Fruit fly (Drosophila melanogaster) whole organism, embryonic: ENCODE measurements around the gene CG12420.

ENCODE experiments used
- ATbp ChIP-seq: fragments of 200-800 bp; sonication (Bioruptor generic); optimal IDR thresholded peaks from 2 replicates; lab custom pipeline; 2017; ENCODE audit warnings: missing biosample characterization, mild to moderate bottlenecking, missing genetic modification characterization, missing genetic modification reagents
- Abd-B ChIP-seq: fragments of 200-800 bp; sonication (Bioruptor generic); optimal IDR thresholded peaks from 2 replicates; lab custom pipeline; 2018; ENCODE audit warnings: missing biosample characterization, mild to moderate bottlenecking, missing genetic modification characterization, moderate library complexity
- Asciz ChIP-seq: fragments of 200-800 bp; sonication (Bioruptor generic); optimal IDR thresholded peaks from 2 replicates; lab custom pipeline; 2017; ENCODE audit warnings: missing biosample characterization, mild to moderate bottlenecking, missing genetic modification characterization, missing genetic modification reagents
- BtbVII ChIP-seq: fragments of 200-800 bp; sonication (Bioruptor generic); optimal IDR thresholded peaks from 3 replicates; lab custom pipeline; 2017; ENCODE audit warnings: missing biosample characterization, mild to moderate bottlenecking, missing genetic modification characterization
- Bteb2 ChIP-seq: fragments of 200-800 bp; sonication (Bioruptor generic); optimal IDR thresholded peaks from 2 replicates; lab custom pipeline; 2016; ENCODE audit warnings: missing biosample characterization, missing genetic modification characterization
- CG11456 ChIP-seq: fragments of 200-800 bp; sonication (Bioruptor generic); IDR thresholded peaks from 3 replicates; pipeline ENCODE4 v1.3.6; 2022; ENCODE audit warnings: missing biosample characterization, missing genetic modification characterization
- CG11560 ChIP-seq: fragments of 200-800 bp; sonication (Bioruptor generic); IDR thresholded peaks from 3 replicates; pipeline ENCODE4 v1.3.6; 2022; ENCODE audit warnings: missing biosample characterization, missing genetic modification characterization
- CG12071 ChIP-seq: fragments of 200-800 bp; sonication (Bioruptor generic); optimal IDR thresholded peaks from 3 replicates; lab custom pipeline; 2018; ENCODE audit warnings: missing biosample characterization, mild to moderate bottlenecking, missing genetic modification characterization
- CG13624 ChIP-seq: fragments of 200-800 bp; sonication (Bioruptor generic); optimal IDR thresholded peaks from 2 replicates; lab custom pipeline; 2016; ENCODE audit warnings: missing biosample characterization, missing genetic modification characterization
- CG16815 ChIP-seq: fragments of 200-800 bp; sonication (Bioruptor generic); optimal IDR thresholded peaks from 3 replicates; lab custom pipeline; 2017; ENCODE audit warnings: missing biosample characterization, mild to moderate bottlenecking, missing genetic modification characterization
- CG17912 ChIP-seq: fragments of 200-800 bp; sonication (Bioruptor generic); optimal IDR thresholded peaks from 2 replicates; lab custom pipeline; 2018; ENCODE audit warnings: missing biosample characterization, mild to moderate bottlenecking, missing genetic modification characterization
- CG2129 ChIP-seq: fragments of 200-800 bp; sonication (Bioruptor generic); IDR thresholded peaks from 2 replicates; pipeline ENCODE4 v1.3.6; 2022; ENCODE audit warnings: missing biosample characterization, missing genetic modification characterization; ENCODE audit not compliant: partially characterized antibody
- CG2202 ChIP-seq: fragments of 200-800 bp; sonication (Bioruptor generic); optimal IDR thresholded peaks from 2 replicates; lab custom pipeline; 2018; ENCODE audit warnings: missing biosample characterization, mild to moderate bottlenecking, missing genetic modification characterization
- CG30403 ChIP-seq: fragments of 200-800 bp; sonication (Bioruptor generic); optimal IDR thresholded peaks from 3 replicates; lab custom pipeline; 2016; ENCODE audit warnings: missing biosample characterization, missing genetic modification characterization
- CG30431 ChIP-seq: fragments of 200-800 bp; sonication (Bioruptor generic); optimal IDR thresholded peaks from 2 replicates; lab custom pipeline; 2017; ENCODE audit warnings: missing biosample characterization, missing genetic modification characterization
- CG31388 ChIP-seq: fragments of 200-800 bp; sonication (Bioruptor generic); optimal IDR thresholded peaks from 2 replicates; lab custom pipeline; 2016; ENCODE audit warnings: missing biosample characterization, missing genetic modification characterization
- CG33557 ChIP-seq: fragments of 200-800 bp; sonication (Bioruptor generic); optimal IDR thresholded peaks from 2 replicates; lab custom pipeline; 2019; ENCODE audit warnings: missing biosample characterization, mild to moderate bottlenecking, missing genetic modification characterization, moderate library complexity
- CG3407 ChIP-seq: fragments of 200-800 bp; sonication (Bioruptor generic); optimal IDR thresholded peaks from 2 replicates; lab custom pipeline; 2018; ENCODE audit warnings: missing biosample characterization, mild to moderate bottlenecking, missing genetic modification characterization
- CG42726 ChIP-seq: fragments of 200-800 bp; sonication (Bioruptor generic); IDR thresholded peaks from 2 replicates; pipeline ENCODE4 v1.3.6; 2022; ENCODE audit warnings: missing biosample characterization, missing genetic modification characterization; ENCODE audit not compliant: partially characterized antibody
- CG4854 ChIP-seq: fragments of 200-800 bp; sonication (Bioruptor generic); optimal IDR thresholded peaks from 2 replicates; lab custom pipeline; 2016; ENCODE audit warnings: missing biosample characterization, missing genetic modification characterization, inconsistent platforms
- CG6689 ChIP-seq: fragments of 200-800 bp; sonication (Bioruptor generic); IDR thresholded peaks from 2 replicates; pipeline ENCODE4 v1.3.6; 2022; ENCODE audit warnings: missing biosample characterization, missing genetic modification characterization
- CG8290 ChIP-seq, 3 experiments: fragments of 200-800 bp; sonication (Bioruptor generic); optimal IDR thresholded peaks; 2 replicates each; lab custom pipeline; 2016 to 2019; ENCODE audit warnings: missing biosample characterization in 3 of 3, missing genetic modification characterization in 3 of 3, mild to moderate bottlenecking in 2 of 3, moderate library complexity in 1 of 3
- D ChIP-seq, 2 experiments: fragments of 200-800 bp in 1 of 2; fragments of >200 bp in 1 of 2; sonication (Bioruptor generic) in 1 of 2; optimal IDR thresholded peaks; 2 replicates in 1 of 2; 3 replicates in 1 of 2; lab custom pipeline; 2017; ENCODE audit warnings: mild to moderate bottlenecking in 1 of 2, missing biosample characterization in 1 of 2, missing genetic modification characterization in 1 of 2, missing genetic modification reagents in 1 of 2
- Dp ChIP-seq: fragments of 200-800 bp; sonication (Bioruptor generic); optimal IDR thresholded peaks from 2 replicates; lab custom pipeline; 2018; ENCODE audit warnings: missing biosample characterization, mild to moderate bottlenecking, missing genetic modification characterization, moderate library complexity
- HHEX ChIP-seq: fragments of 200-800 bp; sonication (Bioruptor generic); optimal IDR thresholded peaks from 3 replicates; lab custom pipeline; 2017; ENCODE audit warnings: missing biosample characterization, mild to moderate bottlenecking, missing genetic modification characterization, missing genetic modification reagents
- Hr39 ChIP-seq: fragments of >200 bp; optimal IDR thresholded peaks from 2 replicates; lab custom pipeline; 2017
- Hr78 ChIP-seq, 2 experiments: fragments of 200-800 bp in 1 of 2; fragments of >200 bp in 1 of 2; sonication (Bioruptor generic) in 1 of 2; optimal IDR thresholded peaks; 2 replicates each; lab custom pipeline; 2017 to 2019; ENCODE audit warnings: missing biosample characterization in 2 of 2, missing genetic modification characterization in 2 of 2, mild to moderate bottlenecking in 1 of 2, moderate library complexity in 1 of 2
- MBD-R2 ChIP-seq: fragments of 200-800 bp; sonication (Bioruptor generic); IDR thresholded peaks from 2 replicates; pipeline ENCODE4 v1.3.6; 2022; ENCODE audit warnings: missing biosample characterization, missing genetic modification characterization
- PHDP ChIP-seq: fragments of 200-800 bp; sonication (Bioruptor generic); optimal IDR thresholded peaks from 3 replicates; lab custom pipeline; 2018; ENCODE audit warnings: missing biosample characterization, mild to moderate bottlenecking, missing genetic modification characterization, moderate library complexity
- aop ChIP-seq: fragments of 200-800 bp; sonication (Bioruptor generic); IDR thresholded peaks from 2 replicates; pipeline ENCODE4 v1.3.6; 2022; ENCODE audit warnings: missing biosample characterization, missing genetic modification characterization
- bab2 ChIP-seq: fragments of 200-800 bp; sonication (Bioruptor generic); optimal IDR thresholded peaks from 2 replicates; lab custom pipeline; 2016; ENCODE audit warnings: missing biosample characterization, missing genetic modification characterization
- cas ChIP-seq: fragments of 200-800 bp; sonication (Bioruptor generic); IDR thresholded peaks from 2 replicates; pipeline ENCODE4 v1.3.6; 2022; ENCODE audit warnings: missing biosample characterization, missing genetic modification characterization
- dmrt11E ChIP-seq: fragments of 200-800 bp; sonication (Bioruptor generic); optimal IDR thresholded peaks from 3 replicates; lab custom pipeline; 2018; ENCODE audit warnings: missing biosample characterization, mild to moderate bottlenecking, missing genetic modification characterization, moderate library complexity
- fu2 ChIP-seq: fragments of 200-800 bp; sonication (Bioruptor generic); optimal IDR thresholded peaks from 2 replicates; lab custom pipeline; 2016; ENCODE audit warnings: missing biosample characterization, missing genetic modification characterization
- gce ChIP-seq: fragments of 200-800 bp; sonication (Bioruptor generic); IDR thresholded peaks from 3 replicates; pipeline ENCODE4 v1.3.6; 2022; ENCODE audit warnings: missing biosample characterization, missing genetic modification characterization
- gem ChIP-seq: fragments of 200-800 bp; sonication (Bioruptor generic); optimal IDR thresholded peaks from 2 replicates; lab custom pipeline; 2019; ENCODE audit warnings: missing biosample characterization, mild to moderate bottlenecking, missing genetic modification characterization, moderate library complexity
- grn ChIP-seq: fragments of 200-800 bp; sonication (Bioruptor generic); optimal IDR thresholded peaks from 3 replicates; lab custom pipeline; 2017; ENCODE audit warnings: missing biosample characterization, missing genetic modification characterization
- gsb-n ChIP-seq: fragments of 200-800 bp; sonication (Bioruptor generic); optimal IDR thresholded peaks from 3 replicates; lab custom pipeline; 2018; ENCODE audit warnings: missing biosample characterization, mild to moderate bottlenecking, missing genetic modification characterization
- lola ChIP-seq, 3 experiments: fragments of >200 bp in 2 of 3; fragments of 200-800 bp in 1 of 3; sonication (Bioruptor generic) in 1 of 3; optimal IDR thresholded peaks; 2 replicates each; lab custom pipeline; 2017 to 2019; ENCODE audit warnings: missing biosample characterization in 3 of 3, missing genetic modification characterization in 3 of 3, mild to moderate bottlenecking in 1 of 3, moderate library complexity in 1 of 3
- pb ChIP-seq: fragments of 200-800 bp; sonication (Bioruptor generic); optimal IDR thresholded peaks from 3 replicates; lab custom pipeline; 2016; ENCODE audit warnings: missing biosample characterization, missing genetic modification characterization
- pros ChIP-seq: fragments of 200-800 bp; sonication (Bioruptor generic); optimal IDR thresholded peaks from 3 replicates; lab custom pipeline; 2019; ENCODE audit warnings: missing biosample characterization, mild to moderate bottlenecking, missing genetic modification characterization, moderate library complexity
- pum ChIP-seq: fragments of 200-800 bp; sonication (Bioruptor generic); optimal IDR thresholded peaks from 2 replicates; lab custom pipeline; 2016; ENCODE audit warnings: missing biosample characterization, missing genetic modification characterization
- sens ChIP-seq: fragments of 200-800 bp; sonication (Bioruptor generic); peaks from one replicate; lab custom pipeline; 2016; ENCODE audit warnings: missing biosample characterization, missing genetic modification characterization
- slou ChIP-seq: fragments of 200-800 bp; sonication (Bioruptor generic); optimal IDR thresholded peaks from 3 replicates; lab custom pipeline; 2016; ENCODE audit warnings: missing biosample characterization, missing genetic modification characterization
- sna ChIP-seq: fragments of 200-800 bp; sonication (Bioruptor generic); IDR thresholded peaks from 2 replicates; pipeline ENCODE4 v1.3.6; 2022; ENCODE audit warnings: missing biosample characterization, missing genetic modification characterization; ENCODE audit not compliant: partially characterized antibody
- sr ChIP-seq: fragments of 200-800 bp; sonication (Bioruptor generic); IDR thresholded peaks from 3 replicates; pipeline ENCODE4 v1.3.6; 2022; ENCODE audit warnings: missing biosample characterization, missing genetic modification characterization
- unpg ChIP-seq: fragments of 200-800 bp; sonication (Bioruptor generic); optimal IDR thresholded peaks from 3 replicates; lab custom pipeline; 2018; ENCODE audit warnings: missing biosample characterization, mild to moderate bottlenecking, missing genetic modification characterization, moderate library complexity
- zen ChIP-seq: fragments of 200-800 bp; sonication (Bioruptor generic); optimal IDR thresholded peaks from 3 replicates; lab custom pipeline; 2018; ENCODE audit warnings: missing biosample characterization, mild to moderate bottlenecking, missing genetic modification characterization, moderate library complexity

Gene CG12420

DNA sequence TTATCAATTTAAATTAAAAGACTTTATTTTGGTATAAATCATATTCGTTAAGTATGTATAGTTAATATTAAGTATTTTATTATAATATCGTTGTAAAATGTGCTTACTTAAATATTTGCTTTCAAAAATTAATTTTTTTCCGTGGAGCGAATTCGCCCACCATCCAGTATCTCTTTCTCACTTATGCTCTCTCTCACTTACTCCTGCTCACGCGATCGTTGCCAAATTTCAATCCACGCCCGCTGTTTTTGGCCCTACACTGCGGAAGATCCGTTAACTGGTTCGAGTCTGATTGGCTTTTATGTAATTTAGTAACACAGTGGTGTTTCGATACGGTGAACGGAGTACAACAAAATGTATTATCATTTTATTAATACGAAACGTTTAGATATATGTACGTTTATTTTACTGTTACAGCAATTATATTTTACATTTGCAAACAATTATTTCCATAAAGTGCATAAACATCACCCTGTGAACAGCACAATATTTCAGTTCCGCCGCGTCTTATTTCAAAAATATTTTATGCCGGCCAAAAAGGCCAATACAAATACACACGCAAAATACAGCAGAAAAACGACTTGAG, 43.1 kb downstream of the CG12420 start (continued):
- no peak for TF ChIP-seq CG31388 (GFP tag; lab: Kevin White, UChicago)
- peak; percentile 52; the same call in 1 of the 3 replicates for TF ChIP-seq CG11456 (GFP tag; lab: Robert Waterston, UW)
- peak; percentile 48 for TF ChIP-seq CG12071 (GFP tag; lab: Kevin White, UChicago)
- no peak for TF ChIP-seq CG2202 (tag; lab: Kevin White, UChicago)
- TF ChIP-seq CG8290 (GFP tag; optimal IDR thresholded peaks at IDR 0.05; lab: Kevin White, UChicago): no peak
- peak in 1 of 2 experiments; percentile 78 for TF ChIP-seq CG8290 (tag; optimal IDR thresholded peaks at IDR 0.05; lab: Kevin White, UChicago)
- TF ChIP-seq zen (tag; lab: Kevin White, UChicago): peak; percentile 27
- TF ChIP-seq dmrt11E (tag; lab: Kevin White, UChicago): no peak
- TF ChIP-seq pros (GFP tag; lab: Kevin White, UChicago): no peak
- TF ChIP-seq unpg (GFP tag; lab: Kevin White, UChicago): peak; percentile 31
- peak; percentile 61 for TF ChIP-seq MBD-R2 (GFP tag; lab: Robert Waterston, UW)
- no peak for TF ChIP-seq CG17912 (GFP tag; lab: Kevin White, UChicago)
- TF ChIP-seq bab2 (GFP tag; lab: Kevin White, UChicago): peak; percentile 18
- TF ChIP-seq pb: no peak
- TF ChIP-seq CG11560 (tag; lab: Robert Waterston, UW): peak; percentile 56; the same call in 1 of the 3 replicates
- TF ChIP-seq CG3407 (GFP tag; lab: Kevin White, UChicago): no peak
- TF ChIP-seq fu2 (GFP tag; lab: Kevin White, UChicago): peak; percentile 23
- peak; percentile 71 for TF ChIP-seq CG13624 (GFP tag; lab: Kevin White, UChicago)
- TF ChIP-seq slou: peak; percentile 0
- TF ChIP-seq CG4854 (GFP tag; lab: Kevin White, UChicago): peak; percentile 33
- TF ChIP-seq cas (GFP tag; lab: Robert Waterston, UW): peak; percentile 56; the same call in 1 of the 2 replicates
- TF ChIP-seq Abd-B: no peak
- TF ChIP-seq Bteb2: peak; percentile 67
- TF ChIP-seq CG33557: no peak
- TF ChIP-seq CG42726 (GFP tag; lab: Robert Waterston, UW): no peak
- no peak for TF ChIP-seq CG30431
- no peak for TF ChIP-seq gce (GFP tag; lab: Robert Waterston, UW)
- no peak for TF ChIP-seq Asciz (GFP tag; lab: Kevin White, UChicago)
- peak; percentile 82 for TF ChIP-seq sens (GFP tag; lab: Kevin White, UChicago)
- TF ChIP-seq HHEX (GFP tag; lab: Kevin White, UChicago): peak; percentile 41
- peak; percentile 52 for TF ChIP-seq CG6689 (GFP tag; lab: Robert Waterston, UW)
- no peak for TF ChIP-seq grn (GFP tag; lab: Kevin White, UChicago)
- TF ChIP-seq lola (GFP tag; optimal IDR thresholded peaks at IDR 0.05; lab: Kevin White, UChicago): no peak
- peak; percentile 18 for TF ChIP-seq CG16815 (GFP tag; lab: Kevin White, UChicago)
- TF ChIP-seq D (optimal IDR thresholded peaks at IDR 0.05; lab: Kevin White, UChicago): no peak
- no peak for TF ChIP-seq D (GFP tag; optimal IDR thresholded peaks at IDR 0.05; lab: Kevin White, UChicago)
- TF ChIP-seq gsb-n (tag; lab: Kevin White, UChicago): no peak
- no peak for TF ChIP-seq ATbp (GFP tag; lab: Kevin White, UChicago)
- peak; percentile 74 for TF ChIP-seq gem (tag; lab: Kevin White, UChicago)
- TF ChIP-seq Hr39 (lab: Kevin White, UChicago): no peak
- no peak for TF ChIP-seq sna
- TF ChIP-seq Hr78 (GFP tag; optimal IDR thresholded peaks at IDR 0.05; lab: Kevin White, UChicago): no peak
- no peak for TF ChIP-seq CG2129 (GFP tag; lab: Robert Waterston, UW)
- no peak for TF ChIP-seq aop
- TF ChIP-seq Dp (GFP tag; lab: Kevin White, UChicago): no peak
- peak; percentile 62 for TF ChIP-seq CG30403
- peak; percentile 42 for TF ChIP-seq BtbVII (GFP tag; lab: Kevin White, UChicago)
- TF ChIP-seq sr (GFP tag; lab: Robert Waterston, UW): peak; percentile 68; the same call in 2 of the 3 replicates
- TF ChIP-seq PHDP (tag; lab: Kevin White, UChicago): peak; percentile 63
- peak; percentile 18 for TF ChIP-seq pum (GFP tag; lab: Kevin White, UChicago)
